Fruit fly (Drosophila melanogaster): ENCODE results near the gene Coq5.

- TF ChIP-seq CG32264 (GFP tag; optimal IDR thresholded peaks at IDR 0.05) (no peak), ey (GFP tag; optimal IDR thresholded peaks at IDR 0.05) (no peak), brk (GFP tag; optimal IDR thresholded peaks at IDR 0.05) (no peak), Jra (GFP tag; optimal IDR thresholded peaks at IDR 0.05) (no peak), sv (GFP tag; optimal IDR thresholded peaks at IDR 0.05) (no peak), Hr78 (GFP tag; optimal IDR thresholded peaks at IDR 0.05) (no peak), foxo (GFP tag; optimal IDR thresholded peaks at IDR 0.05) (no peak), Hnf4 (GFP tag; optimal IDR thresholded peaks at IDR 0.05) (no peak), h (GFP tag; optimal IDR thresholded peaks at IDR 0.05) (no peak)
Measured at dm6 chrX:13194249-13194648, at the start of gene Coq5.

All from whole organism, wandering third instar larva.